Worm (Caenorhabditis elegans) whole organism, midembryonic: ENCODE results near the gene ZK1248.11.

ENCODE experiments used
- flt-1 ChIP-seq: fragments of 200-800 bp; sonication (Bioruptor generic); IDR thresholded peaks from 2 replicates; pipeline ENCODE4 v1.3.6; 2022; ENCODE audit warnings: missing genetic modification characterization, missing compliant biosample characterization
- klf-2 ChIP-seq: fragments of 200-800 bp; sonication (Bioruptor generic); conservative IDR thresholded peaks from 2 replicates; pipeline ENCODE4 v1.3.6; 2022; ENCODE audit warnings: missing genetic modification reagents, missing genetic modification characterization, missing compliant biosample characterization
- med-1 ChIP-seq: sonication (generic microtip); optimal IDR thresholded peaks from 2 replicates; lab custom pipeline; 2017; ENCODE audit warnings: missing genetic modification characterization, mild to moderate bottlenecking, missing compliant biosample characterization, antibody characterized with exemption, missing genetic modification reagents; ENCODE audit not compliant: insufficient read depth
- ref-1 ChIP-seq: fragments of 200-800 bp; sonication (Bioruptor generic); conservative IDR thresholded peaks from 2 replicates; pipeline ENCODE4 v1.3.6; 2022; ENCODE audit warnings: missing genetic modification reagents, missing genetic modification characterization, missing compliant biosample characterization
- tab-1 ChIP-seq: fragments of 200-800 bp; sonication (Bioruptor generic); IDR thresholded peaks from 2 replicates; pipeline ENCODE4 v1.3.6; 2022; ENCODE audit warnings: missing genetic modification characterization, missing compliant biosample characterization

DNA sequence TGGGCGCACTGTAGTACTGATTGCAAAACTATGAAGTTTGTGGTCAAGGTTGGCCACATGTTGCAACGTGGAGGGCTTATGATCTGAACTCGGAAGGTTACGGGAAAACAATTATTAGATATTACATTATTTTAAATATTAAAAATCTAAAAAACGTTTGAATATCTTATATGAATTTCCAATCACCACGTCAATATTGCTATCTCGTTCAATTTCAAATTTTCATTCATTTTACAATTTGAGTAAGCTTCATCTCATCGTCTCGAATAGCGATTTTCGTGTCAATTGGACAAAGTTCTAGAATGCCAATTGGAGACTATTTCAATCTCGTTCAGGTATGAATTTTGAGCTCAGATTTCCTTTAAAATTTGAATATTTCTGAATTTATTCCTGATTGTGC, 12.0 kb downstream of the ZK1248.11 start, which contains the start of gene ZK1248.20:
- TF ChIP-seq tab-1 (GFP tag; lab: Robert Waterston, UW) (no peak), ref-1 (GFP tag; lab: Robert Waterston, UW) (no peak), med-1 (GFP tag; lab: Kevin White, UChicago) (no peak), klf-2 (GFP tag; lab: Robert Waterston, UW) (no peak), flt-1 (no peak)
